Fruit fly (Drosophila melanogaster) ovary, adult (tissue): Measurements from ENCODE around the gene CG13978.
A peak's percentile ranks its signal among the peaks of the same experiment; 100 is the strongest.

Source experiments
- CG17801 ChIP-seq: fragments of 200-800 bp; optimal IDR thresholded peaks from 2 replicates; lab custom pipeline; 2019; ENCODE audit warnings: missing biosample characterization, mild to moderate bottlenecking, missing genetic modification characterization, moderate library complexity; ENCODE audit not compliant: partially characterized antibody

The CG13978 gene

DNA sequence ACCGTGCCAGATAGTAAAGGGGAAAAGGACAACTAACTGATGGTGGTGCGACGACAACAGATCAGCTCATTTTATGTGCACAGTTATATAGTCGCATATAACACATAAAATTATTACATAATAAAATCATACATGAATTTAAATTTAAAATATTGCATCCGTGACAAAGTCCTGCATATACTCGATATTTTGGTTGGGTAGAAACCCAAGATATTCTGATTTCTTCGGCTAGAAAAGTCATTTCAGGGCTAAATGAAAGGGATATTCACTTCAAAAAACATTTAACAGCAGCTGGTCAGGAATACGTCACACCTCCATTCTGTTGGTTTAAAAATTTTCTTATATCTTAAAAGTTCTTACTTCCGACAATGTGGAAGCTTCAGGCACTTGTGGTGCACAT, at the start of gene CG13978:
Gene CG13978 (plus strand): TSS at position 301 of the 400 bp plus-strand sequence.
- no peak for TF ChIP-seq CG17801 (GFP tag; lab: Kevin White, UChicago)

- TF ChIP-seq CG17801 (GFP tag; lab: Kevin White, UChicago): no peak
Measured at dm6 chr3R:27415303-27415702, 48.7 kb upstream of the CG13978 start.

DNA sequence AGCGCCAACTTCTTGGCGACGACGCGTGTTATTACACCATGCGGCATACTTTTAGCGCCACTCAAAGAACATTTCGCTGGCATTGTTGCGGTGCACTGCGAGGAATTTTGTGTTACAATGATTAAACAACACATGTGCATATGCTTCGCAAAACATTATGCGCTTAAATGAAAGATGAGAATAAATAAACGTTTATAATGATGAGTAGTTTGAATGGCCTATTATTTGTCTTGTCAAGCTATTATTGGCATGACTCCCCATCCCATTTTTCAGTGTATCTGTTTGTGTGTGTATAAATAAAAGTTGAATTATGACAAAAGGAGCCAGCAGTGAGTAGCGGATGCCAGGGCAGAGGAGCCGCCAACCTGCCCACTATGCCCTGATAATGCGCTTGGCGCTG, 42.2 kb upstream of the CG13978 start:
- TF ChIP-seq CG17801 (GFP tag; lab: Kevin White, UChicago): no peak

DNA sequence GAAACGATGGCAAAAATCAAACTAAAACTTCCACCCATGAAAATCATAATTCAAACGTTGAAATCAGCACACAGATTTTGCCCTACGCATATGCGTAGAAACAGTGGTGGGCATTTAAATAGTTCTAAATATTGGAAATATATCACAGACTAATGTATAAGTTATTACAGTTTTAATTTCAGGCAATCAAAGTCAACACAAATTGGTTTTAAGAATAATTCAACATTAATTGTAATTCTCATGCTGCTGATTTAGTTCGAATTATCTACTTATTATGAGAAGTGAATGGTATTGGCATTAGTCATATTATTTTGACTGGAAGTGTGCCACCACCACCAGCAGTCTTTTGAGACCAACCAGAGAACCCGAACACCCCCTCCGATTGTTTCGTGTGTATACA, 37.3 kb upstream of the CG13978 start:
- no peak for TF ChIP-seq CG17801 (GFP tag; lab: Kevin White, UChicago)

DNA sequence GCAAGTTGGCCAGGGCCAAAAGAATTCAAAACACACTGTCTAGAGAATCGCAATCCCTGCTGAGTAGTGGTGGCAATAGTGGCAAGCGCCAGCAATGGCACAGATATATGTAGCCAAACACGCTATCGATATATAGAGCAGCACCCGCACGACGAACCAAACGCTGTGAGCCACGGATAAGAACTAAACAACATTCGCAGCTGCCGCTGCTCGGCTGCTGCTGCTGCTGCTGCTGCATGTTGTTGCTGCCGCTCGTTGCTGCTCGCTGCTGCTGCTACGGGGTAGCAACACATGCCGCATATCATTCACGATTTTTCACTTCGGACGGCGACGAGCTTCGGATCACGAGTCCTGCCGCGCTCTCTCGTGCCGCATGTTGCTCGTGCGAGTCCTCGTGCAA, 26.7 kb upstream of the CG13978 start, which contains the start of gene side:
Gene side (minus strand): TSS at position 175 of the 400 bp plus-strand sequence.
- no peak for TF ChIP-seq CG17801 (GFP tag; lab: Kevin White, UChicago)

DNA sequence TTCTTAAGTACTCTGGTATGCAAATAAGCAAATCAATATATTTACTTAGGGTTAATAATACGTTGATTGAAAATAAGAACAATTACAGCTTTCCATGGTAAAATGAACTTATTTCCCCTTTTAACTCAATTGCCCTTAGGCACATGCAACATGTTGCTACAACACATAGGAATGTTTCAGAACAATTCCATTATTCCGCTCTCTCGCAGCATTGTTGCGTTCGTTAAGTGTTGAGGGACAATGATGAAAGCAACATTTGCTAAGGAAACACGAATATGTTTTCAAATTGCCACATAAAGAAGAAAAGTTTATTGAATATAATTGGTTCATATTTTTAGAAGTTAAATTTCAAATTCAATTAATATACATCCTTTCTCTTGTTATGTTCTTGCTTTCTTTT, 25.6 kb upstream of the CG13978 start:
- TF ChIP-seq CG17801 (GFP tag; lab: Kevin White, UChicago): no peak

DNA sequence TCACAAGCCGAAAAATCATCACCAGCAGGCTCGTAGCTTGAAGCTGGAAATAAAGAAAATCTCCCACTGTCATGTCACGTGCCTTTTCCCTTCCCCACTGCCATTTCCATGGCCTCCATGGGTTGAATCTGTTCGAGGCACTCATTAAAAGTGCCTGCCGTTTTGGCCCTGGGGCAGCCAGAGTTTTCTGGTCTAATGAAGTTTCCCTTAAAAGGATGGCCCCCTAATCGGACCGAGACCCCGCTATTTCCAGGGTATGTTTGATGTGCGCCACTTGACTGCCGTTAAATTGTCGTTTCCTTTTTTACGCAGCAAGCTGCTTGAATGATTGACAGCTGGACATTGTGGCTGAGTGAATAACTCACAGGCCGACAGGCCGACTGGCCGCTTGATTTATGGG, 24.0 kb upstream of the CG13978 start, which contains the start of gene CG43447:
Gene CG43447 (plus strand): TSS at position 301 of the 400 bp plus-strand sequence.
- TF ChIP-seq CG17801 (GFP tag; lab: Kevin White, UChicago): no peak

DNA sequence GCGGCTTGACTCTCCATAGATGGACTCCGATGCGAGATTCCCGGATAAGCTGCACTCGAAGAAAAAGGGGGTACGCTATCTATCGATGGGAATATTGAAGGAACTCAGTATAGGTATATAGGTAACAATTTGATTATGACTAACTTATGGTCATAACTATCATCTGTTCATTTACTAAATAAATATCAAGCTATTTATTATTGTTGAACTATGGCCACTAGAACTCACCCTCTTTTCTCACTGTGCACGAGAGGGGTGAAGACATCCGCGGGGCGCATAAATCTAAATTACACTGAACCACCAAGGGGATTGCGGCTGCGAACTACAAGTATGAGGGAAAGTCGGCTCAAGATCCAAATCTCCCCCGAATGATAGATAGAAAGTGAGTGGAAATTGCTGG, 23.4 kb upstream of the CG13978 start, which contains the start of gene CG44290:
Gene CG44290 (minus strand): TSS at position 317 of the 400 bp plus-strand sequence.
- no peak for TF ChIP-seq CG17801 (GFP tag; lab: Kevin White, UChicago)

- TF ChIP-seq CG17801 (GFP tag; lab: Kevin White, UChicago): no peak
Measured at dm6 chr3R:27441219-27441808, 22.7 kb upstream of the CG13978 start.

DNA sequence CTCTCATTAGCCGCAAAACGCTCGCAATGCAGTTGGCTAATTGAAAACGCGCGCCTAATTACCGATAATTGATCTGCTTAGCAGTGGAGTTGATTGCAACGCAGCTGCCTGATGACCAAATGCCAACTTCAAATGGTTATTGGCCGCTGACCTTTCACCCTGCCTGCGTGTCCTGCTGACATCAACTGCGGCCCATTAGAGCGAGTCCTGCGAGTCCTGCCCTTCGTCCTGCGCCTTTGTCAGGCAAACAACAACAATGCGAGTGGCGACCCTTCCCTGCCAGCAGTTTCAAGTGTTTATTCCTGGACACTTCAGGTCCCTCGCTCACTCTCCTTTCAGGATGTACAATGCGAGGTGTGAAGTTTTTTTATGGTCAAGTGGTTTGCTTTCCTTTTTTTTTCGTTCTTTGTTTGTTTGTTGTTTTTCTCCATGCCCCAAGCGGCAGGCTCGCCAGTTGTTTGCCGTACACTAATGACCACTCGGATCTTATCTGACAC, 21.5 kb upstream of the CG13978 start:
- TF ChIP-seq CG17801 (GFP tag; lab: Kevin White, UChicago): no peak

DNA sequence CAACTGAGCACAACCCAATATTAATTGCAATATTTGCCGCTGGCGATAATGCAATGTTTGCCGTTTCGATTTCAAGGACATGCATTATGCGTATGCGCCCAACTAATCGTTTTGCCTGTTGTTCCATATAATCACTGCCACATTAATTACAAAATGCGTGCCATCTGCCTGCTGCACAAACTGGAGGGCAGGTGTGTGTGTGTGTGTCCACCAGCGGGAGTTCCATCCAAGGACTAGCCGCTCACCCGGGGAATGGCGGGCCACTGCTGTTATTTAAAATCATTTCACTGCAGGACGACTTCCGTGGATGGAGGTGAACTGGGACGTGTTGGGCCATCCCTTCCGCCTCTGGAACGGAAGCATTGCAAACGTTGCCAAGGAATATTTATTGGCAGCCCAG, 18.7 kb upstream of the CG13978 start:
- TF ChIP-seq CG17801 (GFP tag; lab: Kevin White, UChicago): no peak

DNA sequence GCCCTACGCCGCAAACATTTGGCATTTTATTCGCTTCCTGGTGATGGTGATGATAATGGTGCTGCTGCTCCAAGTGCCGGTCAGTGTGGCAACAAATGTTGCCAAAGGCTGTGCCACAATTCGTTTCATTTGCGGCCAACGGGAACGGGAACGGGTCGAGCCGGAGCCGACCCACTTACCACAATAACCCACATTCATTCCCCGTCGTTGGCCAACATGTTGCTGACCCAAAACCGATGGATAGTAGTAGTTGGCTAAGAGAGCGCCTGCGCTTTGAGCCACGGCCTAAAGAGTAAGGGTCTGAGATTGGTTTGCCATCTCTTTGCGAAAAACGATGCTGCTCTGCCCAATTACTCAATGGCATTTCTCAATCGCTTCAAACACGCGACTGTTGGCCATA, 1.1 kb upstream of the CG13978 start:
- no peak for TF ChIP-seq CG17801 (GFP tag; lab: Kevin White, UChicago)

DNA sequence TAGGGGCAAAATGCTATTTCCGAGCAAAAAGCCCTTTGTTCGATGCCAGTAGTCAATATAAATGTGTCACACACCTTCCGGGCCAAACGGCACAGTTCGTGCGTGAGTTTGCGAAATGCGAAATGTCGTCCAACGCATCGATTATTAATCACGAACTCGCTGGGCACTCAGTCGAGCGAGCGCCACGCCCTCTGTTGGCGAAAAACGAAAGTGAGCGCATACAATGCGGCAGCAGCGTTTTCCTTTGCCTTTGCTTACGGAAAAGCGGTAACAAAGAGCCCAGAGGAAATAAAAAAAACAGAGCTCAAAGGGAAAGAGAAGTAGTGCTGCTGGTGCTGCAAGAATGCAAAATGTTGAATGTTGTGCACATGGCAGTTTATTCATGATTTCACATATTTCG, 13.5 kb downstream of the CG13978 start:
- TF ChIP-seq CG17801 (GFP tag; lab: Kevin White, UChicago): no peak

DNA sequence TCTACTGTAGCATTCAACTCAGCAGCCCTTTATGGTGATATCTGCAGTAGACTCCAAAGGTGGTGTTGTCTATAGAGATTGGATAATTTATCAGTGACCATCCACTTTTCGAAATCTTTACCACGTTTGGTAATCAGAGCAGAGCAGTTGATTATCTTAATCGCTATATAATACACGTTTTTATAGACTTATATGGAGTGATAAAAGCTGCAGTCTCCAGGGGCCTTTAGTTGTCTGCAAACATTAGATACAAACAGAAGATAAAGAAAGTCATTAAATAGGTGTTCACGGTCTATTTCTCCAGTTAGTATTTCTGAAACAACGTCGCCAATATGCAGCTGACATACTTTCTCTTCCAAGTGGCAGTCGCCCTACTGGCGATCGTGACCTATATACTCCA, 14.4 kb downstream of the CG13978 start, which contains the start of gene Cyp6a18:
Gene Cyp6a18 (plus strand): TSS at position 301 of the 400 bp plus-strand sequence.
- peak; percentile 7 for TF ChIP-seq CG17801 (GFP tag; lab: Kevin White, UChicago)

DNA sequence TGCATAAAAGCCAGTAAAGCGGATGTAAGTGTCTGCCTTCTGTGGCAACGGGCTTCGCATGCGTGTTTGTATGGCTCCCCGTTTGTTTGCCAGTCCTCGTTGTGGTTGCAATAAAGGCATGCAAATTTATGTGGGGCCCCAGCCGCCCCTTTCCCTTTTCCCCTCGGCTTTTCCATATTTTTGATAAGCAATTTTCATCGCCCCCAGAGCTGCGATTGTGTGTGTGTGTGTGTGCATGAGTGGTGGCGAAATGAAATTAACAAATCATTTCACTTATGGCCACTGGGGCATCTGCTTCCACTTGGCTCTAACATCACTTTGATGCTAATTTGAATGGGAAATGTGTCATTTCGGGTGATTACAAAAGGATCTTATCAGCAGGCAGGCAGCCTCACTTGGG, 23.6 kb downstream of the CG13978 start, which contains the start of gene Gr98a:
Gene Gr98a (plus strand): TSS at position 301 of the 400 bp plus-strand sequence.
- TF ChIP-seq CG17801 (GFP tag; lab: Kevin White, UChicago): no peak

DNA sequence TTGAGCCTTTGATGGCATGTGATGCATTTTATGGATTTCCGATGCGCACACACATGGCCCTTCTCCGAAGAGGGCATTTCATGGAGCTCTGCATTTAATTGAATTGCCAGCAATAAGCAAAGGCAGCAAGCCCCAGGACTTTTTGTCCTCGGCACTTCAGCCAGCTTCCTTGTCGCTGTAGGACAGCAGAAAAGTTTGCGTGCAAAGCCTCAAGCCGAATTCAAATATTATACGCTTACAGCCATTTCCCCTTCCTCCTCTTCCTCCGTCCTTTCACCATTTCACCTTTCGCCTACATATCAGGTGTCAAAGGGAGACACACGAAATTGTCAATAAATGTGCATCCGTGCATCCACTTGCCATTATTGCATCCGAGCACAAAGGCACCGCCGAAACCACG, 33.6 kb downstream of the CG13978 start:
- TF ChIP-seq CG17801 (GFP tag; lab: Kevin White, UChicago): no peak
